Worm (Caenorhabditis elegans): ENCODE data around the gene cyp-13A2.

cyp-13A2 gene

ce11 chrII:9786215-9786614, 1.2 kb downstream of the cyp-13A2 start:
- peak in 1 of 2 experiments; percentile 7 for TF ChIP-seq lsy-2 (tag; optimal IDR thresholded peaks at IDR 0.05)
- TF ChIP-seq elt-1 (tag; optimal IDR thresholded peaks at IDR 0.05), result no peak
- TF ChIP-seq sma-9 (GFP tag; optimal IDR thresholded peaks at IDR 0.05), result peak; percentile 36
- no peak for TF ChIP-seq sma-9 (tag; optimal IDR thresholded peaks at IDR 0.05)
- no peak for TF ChIP-seq elt-3 (tag; optimal IDR thresholded peaks at IDR 0.05)
- TF ChIP-seq nhr-21 (tag; optimal IDR thresholded peaks at IDR 0.05), result peak; percentile 1
- no peak for TF ChIP-seq ceh-16 (tag; optimal IDR thresholded peaks at IDR 0.05)
- TF ChIP-seq Y55F3AM.14 (GFP tag; optimal IDR thresholded peaks at IDR 0.05), result no peak
- no peak for TF ChIP-seq crh-2 (tag; optimal IDR thresholded peaks at IDR 0.05)
- no peak for TF ChIP-seq nhr-129 (tag; optimal IDR thresholded peaks at IDR 0.05)
- TF ChIP-seq blmp-1 (tag; optimal IDR thresholded peaks at IDR 0.05; ENCODE audit: insufficient read depth), result no peak
- no peak for TF ChIP-seq gmeb-1 (tag; optimal IDR thresholded peaks at IDR 0.05)
- TF ChIP-seq nhr-25 (tag; optimal IDR thresholded peaks at IDR 0.05), result no peak
- TF ChIP-seq aly-2 (tag; optimal IDR thresholded peaks at IDR 0.05), result no peak
- TF ChIP-seq ceh-82 (tag; optimal IDR thresholded peaks at IDR 0.05), result no peak
- no peak for TF ChIP-seq C34F6.9 (tag; optimal IDR thresholded peaks at IDR 0.05)
- no peak for TF ChIP-seq fos-1 (tag; optimal IDR thresholded peaks at IDR 0.05)
- TF ChIP-seq lin-13 (GFP tag; optimal IDR thresholded peaks at IDR 0.05), result no peak
- no peak for TF ChIP-seq sem-4 (tag; optimal IDR thresholded peaks at IDR 0.05)
- no peak for TF ChIP-seq nhr-12 (tag; optimal IDR thresholded peaks at IDR 0.05)
- no peak for TF ChIP-seq nhr-6 (tag; optimal IDR thresholded peaks at IDR 0.05)
- TF ChIP-seq zag-1 (tag; optimal IDR thresholded peaks at IDR 0.05), result no peak
- no peak for TF ChIP-seq alr-1 (tag; optimal IDR thresholded peaks at IDR 0.05)
- no peak for TF ChIP-seq R02D3.7 (tag; optimal IDR thresholded peaks at IDR 0.05)
- TF ChIP-seq nhr-237 (tag; optimal IDR thresholded peaks at IDR 0.05), result no peak

ce11 chrII:9782337-9782736, 5.1 kb downstream of the cyp-13A2 start, which contains the start of gene T10B9.14:
T10B9.14 (minus strand) TSS chrII:9782437.
- TF ChIP-seq lin-11 (tag; optimal IDR thresholded peaks at IDR 0.05) (no peak), Y55F3AM.14 (GFP tag; optimal IDR thresholded peaks at IDR 0.05) (no peak), nhr-12 (tag; optimal IDR thresholded peaks at IDR 0.05) (no peak), skn-1 (tag; optimal IDR thresholded peaks at IDR 0.05) (no peak), mbf-1 (tag; optimal IDR thresholded peaks at IDR 0.05) (no peak), nhr-11 (tag; optimal IDR thresholded peaks at IDR 0.05) (no peak), nhr-21 (tag; optimal IDR thresholded peaks at IDR 0.05) (no peak), nhr-129 (tag; optimal IDR thresholded peaks at IDR 0.05) (no peak), nhr-6 (tag; optimal IDR thresholded peaks at IDR 0.05) (no peak), unc-55 (GFP tag; optimal IDR thresholded peaks at IDR 0.05) (no peak), ceh-82 (tag; optimal IDR thresholded peaks at IDR 0.05) (no peak)

- TF ChIP-seq crh-2 (tag; optimal IDR thresholded peaks at IDR 0.05), result peak; percentile 13
- peak; percentile 54 for TF ChIP-seq sma-9 (GFP tag; optimal IDR thresholded peaks at IDR 0.05)
- TF ChIP-seq sma-9 (tag; optimal IDR thresholded peaks at IDR 0.05), result no peak
- TF ChIP-seq fos-1 (tag; optimal IDR thresholded peaks at IDR 0.05), result peak; percentile 77
- TF ChIP-seq skn-1 (tag; optimal IDR thresholded peaks at IDR 0.05), result no peak
Observed at ce11 chrII:9781842-9782241, 5.6 kb downstream of the cyp-13A2 start, which contains the start of gene cyp-13A1. cyp-13A1 (minus strand) TSS chrII:9781997.

- TF ChIP-seq zag-1 (tag; optimal IDR thresholded peaks at IDR 0.05) (no peak), elt-1 (tag; optimal IDR thresholded peaks at IDR 0.05) (no peak), fos-1 (tag; optimal IDR thresholded peaks at IDR 0.05) (no peak), nhr-6 (tag; optimal IDR thresholded peaks at IDR 0.05) (no peak), crh-2 (tag; optimal IDR thresholded peaks at IDR 0.05) (no peak), ztf-4 (tag; optimal IDR thresholded peaks at IDR 0.05) (no peak), alr-1 (tag; optimal IDR thresholded peaks at IDR 0.05) (no peak), sma-9 (GFP tag; optimal IDR thresholded peaks at IDR 0.05) (no peak), sma-9 (tag; optimal IDR thresholded peaks at IDR 0.05) (no peak), nhr-237 (tag; optimal IDR thresholded peaks at IDR 0.05) (no peak), F13H6.1 (tag; optimal IDR thresholded peaks at IDR 0.05) (no peak)
Observed at ce11 chrII:9778495-9778894, 8.9 kb downstream of the cyp-13A2 start.

ce11 chrII:9775790-9776189, 11.6 kb downstream of the cyp-13A2 start, which contains the start of gene T10B9.9:
T10B9.9 (minus strand) TSS chrII:9775890.
- TF ChIP-seq lsy-2 (tag; optimal IDR thresholded peaks at IDR 0.05) (no peak), nhr-23 (tag; optimal IDR thresholded peaks at IDR 0.05) (no peak)
